Worm (Caenorhabditis elegans) whole organism, late embryonic: ENCODE data around the gene F53F1.4.

Experiments
- ama-1 ChIP-seq: fragments of 150-350 bp; optimal IDR thresholded peaks from 2 replicates; lab custom pipeline; 2014
- ceh-14 ChIP-seq: sonication (generic microtip); optimal IDR thresholded peaks from 2 replicates; lab custom pipeline; 2016; ENCODE audit warnings: missing genotype, missing genetic modification characterization, missing compliant biosample characterization
- ceh-2 ChIP-seq: sonication (generic microtip); optimal IDR thresholded peaks from 2 replicates; lab custom pipeline; 2016; ENCODE audit warnings: missing genotype, missing genetic modification characterization, missing compliant biosample characterization
- ceh-34 ChIP-seq: sonication (generic microtip); optimal IDR thresholded peaks from 2 replicates; lab custom pipeline; 2016; ENCODE audit warnings: mild to moderate bottlenecking, missing genetic modification characterization, missing compliant biosample characterization
- dmd-4 ChIP-seq: sonication (generic microtip); optimal IDR thresholded peaks from 2 replicates; lab custom pipeline; 2016; ENCODE audit warnings: borderline replicate concordance, missing genetic modification characterization, missing compliant biosample characterization
- fkh-10 ChIP-seq: fragments of 150-350 bp; optimal IDR thresholded peaks from 2 replicates; lab custom pipeline; 2014; ENCODE audit warnings: missing biosample characterization, missing genetic modification reagents, missing genetic modification characterization
- hlh-8 ChIP-seq: sonication (generic microtip); optimal IDR thresholded peaks from 2 replicates; lab custom pipeline; 2016; ENCODE audit warnings: missing genotype, missing genetic modification characterization, missing compliant biosample characterization
- odd-2 ChIP-seq: sonication (generic microtip); optimal IDR thresholded peaks from 2 replicates; lab custom pipeline; 2017; ENCODE audit warnings: antibody characterized with exemption, mild to moderate bottlenecking, missing genetic modification characterization, missing compliant biosample characterization
- pha-4 ChIP-seq: fragments of 150-350 bp; optimal IDR thresholded peaks from 2 replicates; lab custom pipeline; 2018; ENCODE audit warnings: missing biosample characterization, missing genetic modification reagents, missing genetic modification characterization
- unc-86 ChIP-seq: sonication (generic microtip); optimal IDR thresholded peaks from 2 replicates; lab custom pipeline; 2016; ENCODE audit warnings: missing genetic modification characterization, missing compliant biosample characterization

DNA sequence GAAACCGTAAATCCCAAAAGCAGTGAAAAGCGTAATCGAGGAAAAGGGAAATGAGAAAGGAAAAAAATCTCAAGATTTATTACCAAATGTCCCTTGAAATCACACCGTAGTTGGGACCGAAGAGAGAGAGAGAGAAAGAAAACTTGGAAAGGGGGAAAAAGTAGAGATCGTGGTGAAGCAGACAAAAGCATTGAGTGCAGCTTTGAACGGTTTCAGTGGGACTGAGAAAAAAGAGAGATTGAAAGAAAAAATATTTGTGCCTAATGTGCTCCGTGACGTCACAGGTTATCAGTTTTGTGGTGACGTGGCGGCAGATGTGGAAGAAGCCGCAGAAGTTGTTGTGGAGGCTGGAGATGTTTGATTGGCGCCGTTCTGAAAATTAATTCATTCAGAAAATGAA is 40.6 kb upstream of the F53F1.4 start:
- TF ChIP-seq dmd-4 (tag; lab: Kevin White, UChicago) = no peak
- TF ChIP-seq ceh-14 (tag; lab: Kevin White, UChicago) = no peak
- TF ChIP-seq unc-86 (tag; lab: Kevin White, UChicago) = no peak
- no peak for TF ChIP-seq pha-4 (tag; lab: Kevin White, UChicago)
- TF ChIP-seq fkh-10 (GFP tag; lab: Kevin White, UChicago) = no peak
- TF ChIP-seq hlh-8 (tag; lab: Kevin White, UChicago) = no peak
- no peak for TF ChIP-seq odd-2 (tag; lab: Kevin White, UChicago)
- no peak for TF ChIP-seq ceh-34 (tag; lab: Kevin White, UChicago)
- no peak for TF ChIP-seq ceh-2 (tag; lab: Kevin White, UChicago)
- no peak for TF ChIP-seq ama-1
